Fruit fly (Drosophila melanogaster): Measurements from ENCODE around the gene CG14540.

Gene CG14540

DNA sequence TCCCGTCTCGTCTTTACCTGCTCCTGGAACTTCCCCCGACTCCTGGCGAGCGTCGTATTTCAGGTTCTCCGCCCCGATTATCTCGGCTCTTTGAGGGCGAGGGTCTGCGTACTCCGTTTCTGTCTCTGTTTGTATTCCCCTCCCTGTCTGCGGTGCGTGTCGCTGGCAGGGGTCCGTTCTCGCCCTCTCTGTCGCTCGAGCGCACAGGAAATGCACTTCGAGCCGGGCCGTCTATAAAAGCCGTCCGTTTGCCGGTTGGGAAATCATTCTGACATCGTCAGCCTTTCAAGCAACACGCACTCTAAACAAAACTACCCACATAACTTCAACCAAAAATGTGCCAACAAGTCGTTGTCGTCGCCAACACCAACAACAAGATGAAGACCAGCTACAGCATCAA is 51.5 kb downstream of the CG14540 start:
- TF ChIP-seq otp (GFP tag; IDR thresholded peaks at IDR 0.05) (peak; percentile 49; the same call in 1 of the 3 replicates), CG33557 (GFP tag; optimal IDR thresholded peaks at IDR 0.05) (peak; percentile 24), CG7745 (tag; optimal IDR thresholded peaks at IDR 0.05) (peak; percentile 15), bbx (GFP tag; IDR thresholded peaks at IDR 0.05; ENCODE audit: partially characterized antibody) (peak; percentile 9; the same call in 1 of the 2 replicates), CG2199 (GFP tag; IDR thresholded peaks at IDR 0.05) (peak; percentile 62; the same call in 1 of the 3 replicates), gsb-n (tag; optimal IDR thresholded peaks at IDR 0.05) (peak; percentile 42), pum (GFP tag; optimal IDR thresholded peaks at IDR 0.05) (no peak), CG10366 (GFP tag; IDR thresholded peaks at IDR 0.05) (no peak), Lim3 (GFP tag; IDR thresholded peaks at IDR 0.05) (no peak), eve (GFP tag; optimal IDR thresholded peaks at IDR 0.05) (no peak), CG9876 (GFP tag; optimal IDR thresholded peaks at IDR 0.05) (peak; percentile 17), insv (GFP tag; optimal IDR thresholded peaks at IDR 0.05) (peak in 1 of 2 experiments; percentile 74), CG17802 (tag; optimal IDR thresholded peaks at IDR 0.05) (no peak), Dp (GFP tag; optimal IDR thresholded peaks at IDR 0.05) (no peak), Fer2 (tag; optimal IDR thresholded peaks at IDR 0.05) (no peak), ems (GFP tag; optimal IDR thresholded peaks at IDR 0.05) (no peak), Med (GFP tag) (peak; percentile 62), CG18011 (GFP tag; optimal IDR thresholded peaks at IDR 0.05) (no peak), crol (GFP tag; IDR thresholded peaks at IDR 0.05) (peak; percentile 72), CG17829 (tag; optimal IDR thresholded peaks at IDR 0.05) (peak; percentile 18), B-H2 (GFP tag; optimal IDR thresholded peaks at IDR 0.05) (no peak), Jarid2 (GFP tag; optimal IDR thresholded peaks at IDR 0.05) (peak; percentile 67), ken (GFP tag; IDR thresholded peaks at IDR 0.05) (0 out of 3 replicates have a peak, but pooled peaks have one; percentile 33), CG9437 (GFP tag; optimal IDR thresholded peaks at IDR 0.05) (no peak), ase (GFP tag; IDR thresholded peaks at IDR 0.05) (no peak), kni (GFP tag; optimal IDR thresholded peaks at IDR 0.05) (peak; percentile 91), gcm (GFP tag; optimal IDR thresholded peaks at IDR 0.05) (peak; percentile 22), sens (GFP tag) (peak; percentile 85), CG9215 (GFP tag; IDR thresholded peaks at IDR 0.05) (no peak), HLHmδ (GFP tag; optimal IDR thresholded peaks at IDR 0.05) (peak; percentile 99), en (GFP tag; optimal IDR thresholded peaks at IDR 0.05) (no peak), cad (GFP tag; optimal IDR thresholded peaks at IDR 0.05) (peak; percentile 37), z (GFP tag; IDR thresholded peaks at IDR 0.05) (peak; percentile 57; the same call in 1 of the 3 replicates), CG4360 (GFP tag; IDR thresholded peaks at IDR 0.05) (peak; percentile 74), nom (GFP tag; optimal IDR thresholded peaks at IDR 0.05) (peak; percentile 18), Deaf1 (tag; optimal IDR thresholded peaks at IDR 0.05) (peak; percentile 14), odd (GFP tag; optimal IDR thresholded peaks at IDR 0.05) (peak; percentile 14), CG8765 (GFP tag; IDR thresholded peaks at IDR 0.05) (no peak), shn (GFP tag; optimal IDR thresholded peaks at IDR 0.05) (no peak), CG9609 (GFP tag; optimal IDR thresholded peaks at IDR 0.05) (no peak), twi (tag; optimal IDR thresholded peaks at IDR 0.05) (peak; percentile 53), trem (tag; optimal IDR thresholded peaks at IDR 0.05) (no peak), zen (tag; optimal IDR thresholded peaks at IDR 0.05) (peak; percentile 37), CG6813 (GFP tag; optimal IDR thresholded peaks at IDR 0.05) (peak; percentile 10), tll (GFP tag; optimal IDR thresholded peaks at IDR 0.05) (peak in 1 of 2 experiments; percentile 71), CG11085 (GFP tag; IDR thresholded peaks at IDR 0.05) (no peak), pros (GFP tag; optimal IDR thresholded peaks at IDR 0.05) (peak; percentile 80), gsb (GFP tag; IDR thresholded peaks at IDR 0.05) (no peak), schlank (tag; optimal IDR thresholded peaks at IDR 0.05) (no peak), az2 (GFP tag; optimal IDR thresholded peaks at IDR 0.05) (no peak), jumu (GFP tag; optimal IDR thresholded peaks at IDR 0.05) (peak; percentile 17)
